Worm (Caenorhabditis elegans) whole organism, L3 larva: ENCODE data around the gene F26A10.2.
A peak's percentile ranks its signal among the peaks of the same experiment; 100 is the strongest.

Source experiments
- fkh-10 ChIP-seq: sonication (generic microtip); optimal IDR thresholded peaks from 2 replicates; lab custom pipeline; 2017; ENCODE audit warnings: missing biosample characterization, missing genetic modification reagents, missing genetic modification characterization
- lin-15B ChIP-seq: fragments of 150-350 bp; optimal IDR thresholded peaks from 2 replicates; lab custom pipeline; 2014; ENCODE audit warnings: missing biosample characterization, missing genetic modification characterization
- nhr-11 ChIP-seq: fragments of 150-350 bp; optimal IDR thresholded peaks from 2 replicates; lab custom pipeline; 2014; ENCODE audit warnings: missing biosample characterization, missing genetic modification characterization
- nhr-237 ChIP-seq: fragments of 150-350 bp; optimal IDR thresholded peaks from 2 replicates; lab custom pipeline; 2014; ENCODE audit warnings: missing biosample characterization, missing genetic modification characterization
- pha-4 ChIP-seq: fragments of 150-350 bp; optimal IDR thresholded peaks from 2 replicates; lab custom pipeline; 2014; ENCODE audit warnings: missing biosample characterization, missing genetic modification reagents, missing genetic modification characterization
- skn-1 ChIP-seq: fragments of 150-350 bp; optimal IDR thresholded peaks from 2 replicates; lab custom pipeline; 2014; ENCODE audit warnings: missing biosample characterization, missing genetic modification characterization
- snpc-4 ChIP-seq: fragments of 150-350 bp; optimal IDR thresholded peaks from 2 replicates; lab custom pipeline; 2014; ENCODE audit warnings: missing biosample characterization, missing genetic modification characterization
- zag-1 ChIP-seq: fragments of 150-350 bp; optimal IDR thresholded peaks from 2 replicates; lab custom pipeline; 2014; ENCODE audit warnings: missing biosample characterization, missing genetic modification characterization
- ztf-4 ChIP-seq: fragments of 150-350 bp; optimal IDR thresholded peaks from 2 replicates; lab custom pipeline; 2014; ENCODE audit warnings: missing biosample characterization, missing genetic modification characterization

DNA sequence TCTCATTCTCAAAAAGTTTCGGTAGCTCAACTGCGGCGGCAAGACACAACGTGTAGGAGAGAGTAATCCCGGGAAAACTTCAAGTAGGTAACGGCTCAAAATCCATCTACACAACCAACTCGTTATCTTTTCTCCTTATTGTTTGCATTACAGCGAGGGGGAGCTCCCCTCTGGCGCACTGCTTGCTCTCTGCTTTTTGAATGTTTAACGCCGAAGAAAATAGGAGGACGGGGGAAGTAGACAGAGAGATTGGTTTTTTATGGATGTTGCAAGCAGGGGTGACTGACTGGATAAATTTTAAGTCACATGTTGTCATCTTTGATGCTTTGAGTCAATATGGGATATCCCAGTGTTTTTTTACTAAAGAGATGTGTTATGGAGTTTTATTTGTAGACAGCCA is 44.4 kb upstream of the F26A10.2 start:
- TF ChIP-seq lin-15B (tag; lab: Kevin White, UChicago) (no peak), skn-1 (tag; lab: Kevin White, UChicago) (no peak), zag-1 (tag; lab: Kevin White, UChicago) (no peak), nhr-237 (tag; lab: Kevin White, UChicago) (no peak), fkh-10 (GFP tag; lab: Kevin White, UChicago) (no peak), ztf-4 (no peak), nhr-11 (tag; lab: Kevin White, UChicago) (no peak), snpc-4 (tag; lab: Kevin White, UChicago) (no peak), pha-4 (tag; lab: Kevin White, UChicago) (peak; percentile 61)
